Worm (Caenorhabditis elegans) whole organism, L3 larva: ENCODE results near the gene srab-4.
A peak's percentile ranks its signal among the peaks of the same experiment; 100 is the strongest.

Source experiments
- R02D3.7 ChIP-seq: fragments of 150-350 bp; optimal IDR thresholded peaks from 2 replicates; lab custom pipeline; 2014; ENCODE audit warnings: missing biosample characterization, missing genetic modification characterization
- ZK546.5 ChIP-seq: sonication (generic microtip); optimal IDR thresholded peaks from 2 replicates; lab custom pipeline; 2017; ENCODE audit warnings: missing biosample characterization, missing genetic modification characterization
- aly-2 ChIP-seq: fragments of 150-350 bp; optimal IDR thresholded peaks from 2 replicates; lab custom pipeline; 2014; ENCODE audit warnings: missing biosample characterization, missing genetic modification characterization
- ama-1 ChIP-seq: fragments of 150-350 bp; optimal IDR thresholded peaks from 2 replicates; lab custom pipeline; 2018
- ceh-28 ChIP-seq: fragments of 150-350 bp; optimal IDR thresholded peaks from 2 replicates; lab custom pipeline; 2014; ENCODE audit warnings: missing biosample characterization, missing genetic modification reagents, missing genetic modification characterization
- ceh-82 ChIP-seq: fragments of 150-350 bp; optimal IDR thresholded peaks from 2 replicates; lab custom pipeline; 2014; ENCODE audit warnings: missing biosample characterization, missing genetic modification characterization
- ceh-9 ChIP-seq: sonication (generic microtip); optimal IDR thresholded peaks from 2 replicates; lab custom pipeline; 2018; ENCODE audit warnings: missing biosample characterization, missing genetic modification characterization
- daf-12 ChIP-seq: fragments of 150-350 bp; optimal IDR thresholded peaks from 2 replicates; lab custom pipeline; 2014; ENCODE audit warnings: missing biosample characterization, missing genetic modification reagents, missing genetic modification characterization
- egl-5 ChIP-seq: fragments of 150-350 bp; optimal IDR thresholded peaks from 2 replicates; lab custom pipeline; 2017; ENCODE audit warnings: missing biosample characterization, missing genetic modification reagents, missing genetic modification characterization, inconsistent platforms
- elt-1 ChIP-seq: fragments of 150-350 bp; optimal IDR thresholded peaks from 2 replicates; lab custom pipeline; 2014; ENCODE audit warnings: missing biosample characterization, missing genetic modification characterization
- elt-2 ChIP-seq: sonication (generic microtip); optimal IDR thresholded peaks from 2 replicates; lab custom pipeline; 2016; ENCODE audit warnings: missing genetic modification reagents, mild to moderate bottlenecking, missing genetic modification characterization, missing compliant biosample characterization
- elt-3 ChIP-seq, 3 experiments: fragments of 150-350 bp in 1 of 3; sonication (generic microtip) in 2 of 3; optimal IDR thresholded peaks; 2 replicates in 2 of 3; 4 replicates in 1 of 3; lab custom pipeline; 2014 to 2017; ENCODE audit warnings: missing biosample characterization in 3 of 3, missing genetic modification characterization in 3 of 3
- eor-1 ChIP-seq, 2 experiments: fragments of 150-350 bp; optimal IDR thresholded peaks; 2 replicates each; lab custom pipeline; 2014 to 2018; ENCODE audit warnings: missing biosample characterization in 2 of 2, missing genetic modification characterization in 2 of 2
- fkh-10 ChIP-seq: sonication (generic microtip); optimal IDR thresholded peaks from 2 replicates; lab custom pipeline; 2017; ENCODE audit warnings: missing biosample characterization, missing genetic modification reagents, missing genetic modification characterization
- fkh-2 ChIP-seq: fragments of 150-350 bp; optimal IDR thresholded peaks from 2 replicates; lab custom pipeline; 2014; ENCODE audit warnings: missing biosample characterization, missing genetic modification reagents, missing genetic modification characterization
- hmg-11 ChIP-seq: sonication (generic microtip); optimal IDR thresholded peaks from 2 replicates; lab custom pipeline; 2016; ENCODE audit warnings: missing genetic modification characterization, missing compliant biosample characterization
- jun-1 ChIP-seq: fragments of 150-350 bp; optimal IDR thresholded peaks from 2 replicates; lab custom pipeline; 2014; ENCODE audit warnings: missing biosample characterization, missing genetic modification reagents, missing genetic modification characterization
- lin-15B ChIP-seq: fragments of 150-350 bp; optimal IDR thresholded peaks from 2 replicates; lab custom pipeline; 2014; ENCODE audit warnings: missing biosample characterization, missing genetic modification characterization
- lin-39 ChIP-seq: fragments of 150-350 bp; optimal IDR thresholded peaks from 2 replicates; lab custom pipeline; 2018; ENCODE audit warnings: missing biosample characterization, missing genetic modification reagents, missing genetic modification characterization
- lsy-12 ChIP-seq: sonication (generic microtip); optimal IDR thresholded peaks from 2 replicates; lab custom pipeline; 2016; ENCODE audit warnings: mild to moderate bottlenecking, missing genetic modification characterization, missing compliant biosample characterization
- mdl-1 ChIP-seq: fragments of 150-350 bp; optimal IDR thresholded peaks from 2 replicates; lab custom pipeline; 2014; ENCODE audit warnings: missing biosample characterization, missing genetic modification characterization
- mml-1 ChIP-seq: fragments of 150-350 bp; sonication (generic microtip); optimal IDR thresholded peaks from 3 replicates; lab custom pipeline; 2014; ENCODE audit warnings: missing biosample characterization, missing genetic modification characterization
- nfya-1 ChIP-seq: sonication (generic microtip); optimal IDR thresholded peaks from 2 replicates; lab custom pipeline; 2017; ENCODE audit warnings: missing genetic modification characterization, mild to moderate bottlenecking, missing compliant biosample characterization, antibody characterized with exemption, moderate library complexity; ENCODE audit not compliant: insufficient read depth
- nhr-11 ChIP-seq: fragments of 150-350 bp; optimal IDR thresholded peaks from 2 replicates; lab custom pipeline; 2014; ENCODE audit warnings: missing biosample characterization, missing genetic modification characterization
- nhr-23 ChIP-seq: fragments of 150-350 bp; optimal IDR thresholded peaks from 2 replicates; lab custom pipeline; 2014; ENCODE audit warnings: missing biosample characterization, missing genetic modification reagents, missing genetic modification characterization
- nhr-237 ChIP-seq: fragments of 150-350 bp; optimal IDR thresholded peaks from 2 replicates; lab custom pipeline; 2014; ENCODE audit warnings: missing biosample characterization, missing genetic modification characterization
- nhr-25 ChIP-seq: sonication (generic microtip); optimal IDR thresholded peaks from 2 replicates; lab custom pipeline; 2017; ENCODE audit warnings: missing biosample characterization, missing genetic modification characterization
- nhr-43 ChIP-seq: sonication (generic microtip); optimal IDR thresholded peaks from 2 replicates; lab custom pipeline; 2016; ENCODE audit warnings: mild to moderate bottlenecking, missing genetic modification characterization, missing compliant biosample characterization; ENCODE audit not compliant: poor library complexity, severe bottlenecking
- nhr-76 ChIP-seq: fragments of 150-350 bp; sonication (generic microtip); optimal IDR thresholded peaks from 5 replicates; lab custom pipeline; 2014; ENCODE audit warnings: missing biosample characterization, missing genetic modification characterization
- nhr-77 ChIP-seq: fragments of 150-350 bp; optimal IDR thresholded peaks from 2 replicates; lab custom pipeline; 2014; ENCODE audit warnings: missing biosample characterization, missing genetic modification characterization
- skn-1 ChIP-seq: fragments of 150-350 bp; optimal IDR thresholded peaks from 2 replicates; lab custom pipeline; 2014; ENCODE audit warnings: missing biosample characterization, missing genetic modification characterization
- snpc-4 ChIP-seq: fragments of 150-350 bp; optimal IDR thresholded peaks from 2 replicates; lab custom pipeline; 2014; ENCODE audit warnings: missing biosample characterization, missing genetic modification characterization
- tbx-2 ChIP-seq: sonication (generic microtip); optimal IDR thresholded peaks from 2 replicates; lab custom pipeline; 2016; ENCODE audit warnings: mild to moderate bottlenecking, missing genetic modification characterization, missing compliant biosample characterization
- unc-39 ChIP-seq: sonication (generic microtip); optimal IDR thresholded peaks from 4 replicates; lab custom pipeline; 2017; ENCODE audit warnings: missing biosample characterization, missing genetic modification characterization
- unc-62 ChIP-seq: fragments of 150-350 bp; sonication (generic microtip); optimal IDR thresholded peaks from 4 replicates; lab custom pipeline; 2014; ENCODE audit warnings: missing biosample characterization, missing genetic modification reagents, missing genetic modification characterization
- zag-1 ChIP-seq: fragments of 150-350 bp; optimal IDR thresholded peaks from 2 replicates; lab custom pipeline; 2014; ENCODE audit warnings: missing biosample characterization, missing genetic modification characterization
- ztf-11 ChIP-seq: fragments of 150-350 bp; optimal IDR thresholded peaks from 2 replicates; lab custom pipeline; 2014; ENCODE audit warnings: missing biosample characterization, missing genetic modification characterization
- ztf-4 ChIP-seq: fragments of 150-350 bp; optimal IDR thresholded peaks from 2 replicates; lab custom pipeline; 2014; ENCODE audit warnings: missing biosample characterization, missing genetic modification characterization

srab-4 gene

DNA sequence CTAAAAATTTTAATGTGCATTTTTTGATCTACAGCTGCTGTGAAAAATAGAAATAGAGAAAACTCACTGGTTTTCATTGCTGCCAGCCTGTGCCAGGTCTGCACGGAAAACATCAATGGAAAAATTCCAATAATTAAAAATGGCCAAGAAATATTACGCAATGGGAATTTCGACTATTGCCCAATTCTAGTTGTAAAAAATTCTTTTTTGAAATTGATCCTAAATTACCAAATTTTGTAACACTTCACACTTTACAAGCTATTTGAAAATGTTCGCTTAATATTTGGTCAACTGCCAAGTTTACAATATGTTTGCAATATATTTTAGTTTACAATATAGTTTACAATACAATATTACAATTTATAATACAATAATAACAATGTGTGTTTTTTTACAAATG is 3.2 kb upstream of the srab-4 start:
- no peak for TF ChIP-seq R02D3.7 (tag; lab: Kevin White, UChicago)
- no peak for TF ChIP-seq egl-5 (tag; lab: Kevin White, UChicago)
- peak; percentile 40 for TF ChIP-seq elt-2 (tag; lab: Kevin White, UChicago)
- TF ChIP-seq unc-39 (tag; lab: Kevin White, UChicago): no peak
- no peak for TF ChIP-seq unc-62
- no peak for TF ChIP-seq ceh-82 (tag; lab: Kevin White, UChicago)

- TF ChIP-seq nhr-25 (tag; lab: Kevin White, UChicago) (no peak), skn-1 (tag; lab: Kevin White, UChicago) (no peak), lsy-12 (tag; lab: Kevin White, UChicago) (no peak), hmg-11 (no peak), egl-5 (tag; lab: Kevin White, UChicago) (no peak), unc-62 (no peak), nhr-237 (tag; lab: Kevin White, UChicago) (no peak), snpc-4 (tag; lab: Kevin White, UChicago) (no peak), lin-39 (no peak), nhr-23 (tag; lab: Kevin White, UChicago) (no peak), elt-3 (tag; optimal IDR thresholded peaks at IDR 0.05; lab: Kevin White, UChicago) (no peak), ceh-9 (tag; lab: Kevin White, UChicago) (no peak), nfya-1 (no peak), daf-12 (tag; lab: Kevin White, UChicago) (no peak), fkh-2 (tag; lab: Kevin White, UChicago) (no peak), jun-1 (no peak), tbx-2 (no peak), lin-15B (no peak)
These were observed 2.0 kb downstream of the srab-4 start, which contains the start of gene spig-10 for ce11 chrV:7005964-7006363. TSS of gene spig-10 (plus strand) at chrV:7006264.

- no peak for TF ChIP-seq unc-62
- TF ChIP-seq, all 47 proteins: peak for 0
These were observed 3.4 kb downstream of the srab-4 start, which contains the start of gene drd-10 for ce11 chrV:7007307-7007706. TSS of gene drd-10 (plus strand) at chrV:7007607.

ce11 chrV:7009461-7009860 is 5.5 kb downstream of the srab-4 start, which contains the start of gene C33G8.2:
TSS of gene C33G8.2 (plus strand) at chrV:7009761.
- TF ChIP-seq tbx-2 (no peak), elt-3 (tag; optimal IDR thresholded peaks at IDR 0.05; lab: Kevin White, UChicago) (no peak), nhr-23 (tag; lab: Kevin White, UChicago) (no peak), mml-1 (tag; lab: Kevin White, UChicago) (no peak), fkh-10 (no peak), unc-62 (no peak), ceh-28 (tag; lab: Kevin White, UChicago) (no peak), nhr-11 (tag; lab: Kevin White, UChicago) (no peak), snpc-4 (tag; lab: Kevin White, UChicago) (no peak), fkh-2 (tag; lab: Kevin White, UChicago) (no peak), eor-1 (tag; optimal IDR thresholded peaks at IDR 0.05; lab: Kevin White, UChicago) (no peak)

ce11 chrV:7012617-7013016 is 8.7 kb downstream of the srab-4 start, which contains the start of gene srw-127:
TSS of gene srw-127 (plus strand) at chrV:7012917.
- TF ChIP-seq aly-2 (tag; lab: Kevin White, UChicago): no peak
- no peak for TF ChIP-seq mdl-1 (tag; lab: Kevin White, UChicago)

DNA sequence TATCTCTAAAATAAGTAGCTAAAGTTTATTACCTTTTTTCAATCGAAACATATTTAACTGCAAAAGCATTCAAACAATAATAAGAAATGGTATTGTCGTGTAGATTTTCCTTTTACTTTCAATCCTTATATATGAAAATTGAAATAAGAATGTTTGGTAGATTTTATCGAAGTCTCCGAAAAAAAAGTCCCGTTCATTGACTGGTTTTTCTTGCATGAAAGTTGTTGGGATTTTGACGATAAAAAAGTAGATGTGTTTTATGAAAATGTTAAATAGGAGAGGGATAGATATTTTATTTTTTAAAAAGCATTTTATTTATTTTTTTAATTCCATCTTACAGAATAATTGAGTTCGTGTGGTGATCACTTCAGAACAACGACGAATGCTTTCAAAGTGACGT is 11.9 kb downstream of the srab-4 start, which contains the start of gene C33G8.13:
Gene C33G8.13 (minus strand): TSS at position 101 of the 400 bp plus-strand sequence.
- no peak for TF ChIP-seq ztf-11 (tag; lab: Kevin White, UChicago)
- no peak for TF ChIP-seq nhr-43
- no peak for TF ChIP-seq nhr-23 (tag; lab: Kevin White, UChicago)
- TF ChIP-seq nhr-25 (tag; lab: Kevin White, UChicago): no peak
- TF ChIP-seq nhr-11 (tag; lab: Kevin White, UChicago): no peak
- TF ChIP-seq nhr-77: no peak
- no peak for TF ChIP-seq nhr-237 (tag; lab: Kevin White, UChicago)
- no peak for TF ChIP-seq aly-2 (tag; lab: Kevin White, UChicago)
- TF ChIP-seq ama-1: no peak
- no peak for TF ChIP-seq ztf-4
- no peak for TF ChIP-seq elt-1 (tag; lab: Kevin White, UChicago)
- no peak for TF ChIP-seq zag-1 (tag; lab: Kevin White, UChicago)
- TF ChIP-seq nhr-76 (tag; lab: Kevin White, UChicago): no peak
- no peak for TF ChIP-seq ceh-28 (tag; lab: Kevin White, UChicago)
- no peak for TF ChIP-seq skn-1 (tag; lab: Kevin White, UChicago)
- no peak for TF ChIP-seq ZK546.5 (tag; lab: Kevin White, UChicago)
- TF ChIP-seq lsy-12 (tag; lab: Kevin White, UChicago): no peak
- no peak for TF ChIP-seq nfya-1
- TF ChIP-seq, all 47 proteins: peak for 0
